Worm (Caenorhabditis elegans): Measurements from ENCODE around the gene F07D3.3.

The F07D3.3 gene

ce11 chrV:9462605-9463004, at the start of gene F07D3.3:
Gene F07D3.3, minus strand, starts transcription at chrV:9462705.
- no peak for TF ChIP-seq zag-1 (tag; optimal IDR thresholded peaks at IDR 0.05)
- no peak for TF ChIP-seq mdl-1 (tag; optimal IDR thresholded peaks at IDR 0.05)
- no peak for TF ChIP-seq lin-11 (tag; optimal IDR thresholded peaks at IDR 0.05)
- no peak for TF ChIP-seq blmp-1 (tag; optimal IDR thresholded peaks at IDR 0.05; ENCODE audit: insufficient read depth)
- no peak for TF ChIP-seq gmeb-1 (tag; optimal IDR thresholded peaks at IDR 0.05)

DNA sequence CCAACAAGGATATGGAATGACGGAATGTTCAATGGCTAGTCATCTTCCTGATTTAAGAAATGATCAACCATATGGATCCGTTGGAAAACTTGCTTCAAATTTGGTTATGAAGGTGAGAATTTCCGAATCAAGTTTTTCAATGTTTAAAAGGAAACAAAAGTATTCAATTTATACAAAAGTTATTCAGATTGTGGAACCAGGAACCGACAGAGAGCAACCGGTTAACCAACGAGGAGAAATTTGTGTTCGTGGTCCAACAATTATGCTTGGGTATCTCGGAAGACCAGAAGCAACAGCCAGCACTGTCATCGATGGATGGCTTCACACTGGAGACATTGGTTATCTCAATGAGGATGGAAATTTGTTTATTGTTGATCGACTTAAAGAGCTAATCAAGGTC, 47.1 kb upstream of the F07D3.3 start:
- TF ChIP-seq snpc-4 (tag; optimal IDR thresholded peaks at IDR 0.05) = no peak

- TF ChIP-seq ceh-82 (tag; optimal IDR thresholded peaks at IDR 0.05) (no peak), egl-27 (tag; optimal IDR thresholded peaks at IDR 0.05) (no peak), fos-1 (tag; optimal IDR thresholded peaks at IDR 0.05) (peak; percentile 17), nhr-11 (tag; optimal IDR thresholded peaks at IDR 0.05) (no peak)
Observed at ce11 chrV:9507742-9508141, 45.2 kb upstream of the F07D3.3 start, which contains the start of gene acs-14. Gene acs-14, plus strand, starts transcription at chrV:9508132.

DNA sequence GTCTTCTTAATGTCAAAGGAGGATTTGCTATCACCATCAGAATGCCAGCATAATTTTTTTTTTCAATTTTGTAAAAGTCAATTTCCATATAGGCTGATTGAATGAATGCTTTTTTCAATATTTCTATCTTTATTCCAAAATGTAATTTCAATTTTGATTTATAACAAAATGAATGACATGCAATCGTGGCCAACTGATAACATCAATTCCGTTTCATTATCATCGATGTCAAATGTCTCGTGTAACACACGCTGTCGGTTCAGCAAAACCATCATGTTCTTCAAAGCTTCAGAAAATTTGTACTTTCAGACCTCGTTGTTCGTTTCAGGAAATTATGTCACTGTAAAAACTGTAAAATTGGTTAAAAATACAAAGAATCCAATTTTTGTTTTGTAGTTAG, 44.4 kb upstream of the F07D3.3 start:
- TF ChIP-seq zag-1 (tag; optimal IDR thresholded peaks at IDR 0.05) (no peak), sma-9 (GFP tag; optimal IDR thresholded peaks at IDR 0.05) (peak; percentile 30), sma-9 (tag; optimal IDR thresholded peaks at IDR 0.05) (no peak), lin-13 (GFP tag; optimal IDR thresholded peaks at IDR 0.05) (no peak), fos-1 (tag; optimal IDR thresholded peaks at IDR 0.05) (peak; percentile 78), peb-1 (tag; optimal IDR thresholded peaks at IDR 0.05) (no peak), alr-1 (tag; optimal IDR thresholded peaks at IDR 0.05) (no peak), sma-3 (GFP tag; optimal IDR thresholded peaks at IDR 0.05) (no peak), mdl-1 (tag; optimal IDR thresholded peaks at IDR 0.05) (peak in 1 of 2 experiments; percentile 13), ztf-4 (tag; optimal IDR thresholded peaks at IDR 0.05) (no peak), nhr-129 (tag; optimal IDR thresholded peaks at IDR 0.05) (no peak), nhr-25 (tag; optimal IDR thresholded peaks at IDR 0.05) (no peak), crh-2 (tag; optimal IDR thresholded peaks at IDR 0.05) (peak; percentile 10)

- TF ChIP-seq lsy-2 (tag; optimal IDR thresholded peaks at IDR 0.05) (no peak), R02D3.7 (tag; optimal IDR thresholded peaks at IDR 0.05) (no peak), sem-4 (tag; optimal IDR thresholded peaks at IDR 0.05) (no peak), elt-1 (tag; optimal IDR thresholded peaks at IDR 0.05) (no peak), peb-1 (tag; optimal IDR thresholded peaks at IDR 0.05) (no peak), snpc-4 (tag; optimal IDR thresholded peaks at IDR 0.05) (no peak), sma-9 (GFP tag; optimal IDR thresholded peaks at IDR 0.05) (no peak), sma-9 (tag; optimal IDR thresholded peaks at IDR 0.05) (no peak), ztf-1 (GFP tag; conservative IDR thresholded peaks at IDR 0.05) (no peak), lin-11 (tag; optimal IDR thresholded peaks at IDR 0.05) (no peak), nhr-21 (tag; optimal IDR thresholded peaks at IDR 0.05) (no peak), Y55F3AM.14 (GFP tag; optimal IDR thresholded peaks at IDR 0.05) (no peak), unc-39 (tag; optimal IDR thresholded peaks at IDR 0.05) (no peak), nhr-25 (tag; optimal IDR thresholded peaks at IDR 0.05) (no peak), unc-62 (GFP tag; optimal IDR thresholded peaks at IDR 0.05) (no peak), nhr-6 (tag; optimal IDR thresholded peaks at IDR 0.05) (no peak), ceh-16 (tag; optimal IDR thresholded peaks at IDR 0.05) (no peak)
Observed at ce11 chrV:9504474-9504960, 42.0 kb upstream of the F07D3.3 start, which contains the start of gene haao-1. Gene haao-1, plus strand, starts transcription at chrV:9504910.

- TF ChIP-seq F13H6.1 (tag; optimal IDR thresholded peaks at IDR 0.05) (peak; percentile 57), crh-2 (tag; optimal IDR thresholded peaks at IDR 0.05) (peak; percentile 38), nhr-10 (tag; optimal IDR thresholded peaks at IDR 0.05) (peak; percentile 4), sma-9 (GFP tag; optimal IDR thresholded peaks at IDR 0.05) (peak; percentile 59), sma-9 (tag; optimal IDR thresholded peaks at IDR 0.05) (no peak), blmp-1 (tag; optimal IDR thresholded peaks at IDR 0.05; ENCODE audit: insufficient read depth) (no peak), Y55F3AM.14 (GFP tag; optimal IDR thresholded peaks at IDR 0.05) (peak; percentile 60), ztf-4 (tag; optimal IDR thresholded peaks at IDR 0.05) (peak; percentile 45), egl-27 (tag; optimal IDR thresholded peaks at IDR 0.05) (peak; percentile 67), lsy-2 (tag; optimal IDR thresholded peaks at IDR 0.05) (peak; percentile 54 to 56), alr-1 (tag; optimal IDR thresholded peaks at IDR 0.05) (no peak), ztf-11 (tag; optimal IDR thresholded peaks at IDR 0.05) (no peak), ceh-82 (tag; optimal IDR thresholded peaks at IDR 0.05) (no peak), ceh-16 (tag; optimal IDR thresholded peaks at IDR 0.05) (peak; percentile 48), sma-3 (GFP tag; optimal IDR thresholded peaks at IDR 0.05) (peak; percentile 75), gmeb-1 (tag; optimal IDR thresholded peaks at IDR 0.05) (peak; percentile 66), C34F6.9 (tag; optimal IDR thresholded peaks at IDR 0.05) (peak; percentile 53), nhr-23 (tag; optimal IDR thresholded peaks at IDR 0.05) (no peak), nhr-25 (tag; optimal IDR thresholded peaks at IDR 0.05) (peak; percentile 54), fos-1 (tag; optimal IDR thresholded peaks at IDR 0.05) (peak; percentile 44), lin-13 (GFP tag; optimal IDR thresholded peaks at IDR 0.05) (peak; percentile 54), sem-4 (tag; optimal IDR thresholded peaks at IDR 0.05) (peak; percentile 34), lin-11 (tag; optimal IDR thresholded peaks at IDR 0.05) (peak; percentile 51), nhr-129 (tag; optimal IDR thresholded peaks at IDR 0.05) (peak; percentile 76), snpc-4 (tag; optimal IDR thresholded peaks at IDR 0.05) (peak; percentile 95), aly-2 (tag; optimal IDR thresholded peaks at IDR 0.05) (no peak), nhr-21 (tag; optimal IDR thresholded peaks at IDR 0.05) (peak; percentile 71)
Observed at ce11 chrV:9503152-9503817, 40.8 kb upstream of the F07D3.3 start.

All from whole organism, L2 larva.